Worm (Caenorhabditis elegans) whole organism, L2 larva: ENCODE data around the gene pcp-3.

Experiments
- C34F6.9 ChIP-seq: fragments of 150-350 bp; optimal IDR thresholded peaks from 2 replicates; lab custom pipeline; 2014; ENCODE audit warnings: missing biosample characterization, missing genetic modification characterization
- F13H6.1 ChIP-seq: sonication (generic microtip); optimal IDR thresholded peaks from 2 replicates; lab custom pipeline; 2016; ENCODE audit warnings: missing genetic modification characterization, missing compliant biosample characterization
- R02D3.7 ChIP-seq: fragments of 150-350 bp; optimal IDR thresholded peaks from 2 replicates; lab custom pipeline; 2014; ENCODE audit warnings: missing biosample characterization, missing genetic modification characterization
- Y55F3AM.14 ChIP-seq: fragments of 200-800 bp; sonication (Bioruptor generic); optimal IDR thresholded peaks from 2 replicates; lab custom pipeline; 2018; ENCODE audit warnings: mild to moderate bottlenecking, missing genetic modification characterization, missing compliant biosample characterization
- ZK546.5 ChIP-seq: sonication (generic microtip); optimal IDR thresholded peaks from 2 replicates; lab custom pipeline; 2017; ENCODE audit warnings: missing biosample characterization, missing genetic modification characterization
- alr-1 ChIP-seq: fragments of 150-350 bp; optimal IDR thresholded peaks from 2 replicates; lab custom pipeline; 2014; ENCODE audit warnings: missing biosample characterization, missing genetic modification characterization
- aly-2 ChIP-seq: fragments of 150-350 bp; optimal IDR thresholded peaks from 2 replicates; lab custom pipeline; 2014; ENCODE audit warnings: missing biosample characterization, missing genetic modification characterization
- ama-1 ChIP-seq: fragments of 150-350 bp; optimal IDR thresholded peaks from 2 replicates; lab custom pipeline; 2018; ENCODE audit warnings: inconsistent platforms
- blmp-1 ChIP-seq: sonication (generic microtip); optimal IDR thresholded peaks from 2 replicates; lab custom pipeline; 2017; ENCODE audit warnings: missing genetic modification characterization, mild to moderate bottlenecking, missing compliant biosample characterization, antibody characterized with exemption, moderate library complexity; ENCODE audit not compliant: insufficient read depth
- ceh-16 ChIP-seq: fragments of 150-350 bp; optimal IDR thresholded peaks from 2 replicates; lab custom pipeline; 2014; ENCODE audit warnings: missing biosample characterization, missing genetic modification characterization
- ceh-82 ChIP-seq: fragments of 150-350 bp; optimal IDR thresholded peaks from 2 replicates; lab custom pipeline; 2014; ENCODE audit warnings: missing biosample characterization, missing genetic modification characterization
- crh-2 ChIP-seq: sonication (generic microtip); optimal IDR thresholded peaks from 2 replicates; lab custom pipeline; 2017; ENCODE audit warnings: missing biosample characterization, missing genetic modification characterization
- dmd-4 ChIP-seq: sonication (generic microtip); optimal IDR thresholded peaks from 2 replicates; lab custom pipeline; 2017; ENCODE audit warnings: missing biosample characterization, missing genetic modification characterization
- egl-27 ChIP-seq: sonication (generic microtip); optimal IDR thresholded peaks from 3 replicates; lab custom pipeline; 2017; ENCODE audit warnings: missing biosample characterization, missing genetic modification reagents, missing genetic modification characterization
- elt-1 ChIP-seq: fragments of 150-350 bp; optimal IDR thresholded peaks from 2 replicates; lab custom pipeline; 2014; ENCODE audit warnings: missing biosample characterization, missing genetic modification characterization
- elt-3 ChIP-seq: sonication (generic microtip); optimal IDR thresholded peaks from 2 replicates; lab custom pipeline; 2017; ENCODE audit warnings: missing biosample characterization, missing genetic modification characterization
- fos-1 ChIP-seq: fragments of 150-350 bp; optimal IDR thresholded peaks from 2 replicates; lab custom pipeline; 2014; ENCODE audit warnings: missing biosample characterization, missing genetic modification characterization
- gmeb-1 ChIP-seq: fragments of 150-350 bp; optimal IDR thresholded peaks from 2 replicates; lab custom pipeline; 2014; ENCODE audit warnings: missing biosample characterization, missing genetic modification characterization
- lin-11 ChIP-seq: fragments of 150-350 bp; sonication (generic microtip); optimal IDR thresholded peaks from 2 replicates; lab custom pipeline; 2014; ENCODE audit warnings: missing biosample characterization, missing genetic modification characterization, inconsistent platforms, mixed read lengths
- lin-13 ChIP-seq: fragments of 150-350 bp; optimal IDR thresholded peaks from 2 replicates; lab custom pipeline; 2014; ENCODE audit warnings: missing biosample characterization, missing genetic modification reagents, missing genetic modification characterization
- lin-39 ChIP-seq: fragments of 150-350 bp; optimal IDR thresholded peaks from 2 replicates; lab custom pipeline; 2014; ENCODE audit warnings: missing biosample characterization, missing genetic modification reagents, missing genetic modification characterization
- lsy-2 ChIP-seq, 2 experiments: fragments of 150-350 bp in 1 of 2; sonication (generic microtip) in 1 of 2; optimal IDR thresholded peaks; 2 replicates each; lab custom pipeline; 2014 to 2017; ENCODE audit warnings: missing biosample characterization in 2 of 2, missing genetic modification characterization in 2 of 2
- mab-5 ChIP-seq: fragments of 150-350 bp; optimal IDR thresholded peaks from 2 replicates; lab custom pipeline; 2014; ENCODE audit warnings: missing biosample characterization, missing genetic modification characterization
- mbf-1 ChIP-seq: sonication (generic microtip); optimal IDR thresholded peaks from 2 replicates; lab custom pipeline; 2017; ENCODE audit warnings: missing biosample characterization, missing genetic modification characterization
- mdl-1 ChIP-seq, 2 experiments: fragments of 150-350 bp in 1 of 2; sonication (generic microtip) in 1 of 2; optimal IDR thresholded peaks; 2 replicates each; lab custom pipeline; 2017; ENCODE audit warnings: missing biosample characterization in 2 of 2, missing genetic modification characterization in 2 of 2
- nhr-10 ChIP-seq: sonication (generic microtip); optimal IDR thresholded peaks from 2 replicates; lab custom pipeline; 2017; ENCODE audit warnings: missing biosample characterization, missing genetic modification characterization
- nhr-11 ChIP-seq: fragments of 150-350 bp; optimal IDR thresholded peaks from 2 replicates; lab custom pipeline; 2014; ENCODE audit warnings: missing biosample characterization, missing genetic modification characterization
- nhr-12 ChIP-seq: fragments of 150-350 bp; optimal IDR thresholded peaks from 2 replicates; lab custom pipeline; 2014; ENCODE audit warnings: missing biosample characterization, missing genetic modification characterization
- nhr-129 ChIP-seq: fragments of 150-350 bp; optimal IDR thresholded peaks from 2 replicates; lab custom pipeline; 2014; ENCODE audit warnings: missing biosample characterization, missing genetic modification characterization
- nhr-21 ChIP-seq: fragments of 150-350 bp; optimal IDR thresholded peaks from 2 replicates; lab custom pipeline; 2014; ENCODE audit warnings: missing biosample characterization, missing genetic modification characterization
- nhr-23 ChIP-seq: fragments of 150-350 bp; optimal IDR thresholded peaks from 2 replicates; lab custom pipeline; 2014; ENCODE audit warnings: missing biosample characterization, missing genetic modification reagents, missing genetic modification characterization
- nhr-237 ChIP-seq: fragments of 150-350 bp; optimal IDR thresholded peaks from 2 replicates; lab custom pipeline; 2014; ENCODE audit warnings: missing biosample characterization, missing genetic modification characterization
- nhr-25 ChIP-seq: fragments of 150-350 bp; sonication (generic microtip); optimal IDR thresholded peaks from 3 replicates; lab custom pipeline; 2014; ENCODE audit warnings: missing biosample characterization, missing genetic modification characterization
- nhr-6 ChIP-seq: fragments of 150-350 bp; optimal IDR thresholded peaks from 2 replicates; lab custom pipeline; 2014; ENCODE audit warnings: missing biosample characterization, missing genetic modification characterization
- nhr-77 ChIP-seq: fragments of 150-350 bp; optimal IDR thresholded peaks from 2 replicates; lab custom pipeline; 2014; ENCODE audit warnings: missing biosample characterization, missing genetic modification characterization
- peb-1 ChIP-seq: fragments of 150-350 bp; optimal IDR thresholded peaks from 2 replicates; lab custom pipeline; 2014; ENCODE audit warnings: missing biosample characterization, missing genetic modification characterization
- sem-4 ChIP-seq: fragments of 150-350 bp; optimal IDR thresholded peaks from 2 replicates; lab custom pipeline; 2014; ENCODE audit warnings: missing biosample characterization, missing genetic modification reagents, missing genetic modification characterization
- skn-1 ChIP-seq: sonication (generic microtip); optimal IDR thresholded peaks from 2 replicates; lab custom pipeline; 2017; ENCODE audit warnings: missing biosample characterization, missing genetic modification characterization
- sma-3 ChIP-seq: sonication (generic microtip); optimal IDR thresholded peaks from 2 replicates; lab custom pipeline; 2016; ENCODE audit warnings: missing genetic modification reagents, missing genetic modification characterization, missing compliant biosample characterization
- sma-9 ChIP-seq, 2 experiments: fragments of 150-350 bp in 1 of 2; sonication (generic microtip) in 1 of 2; optimal IDR thresholded peaks; 2 replicates each; lab custom pipeline; 2014 to 2016; ENCODE audit warnings: missing genetic modification characterization in 2 of 2, mild to moderate bottlenecking in 1 of 2, missing biosample characterization in 1 of 2, missing compliant biosample characterization in 1 of 2, missing genetic modification reagents in 1 of 2, moderate library complexity in 1 of 2
- snpc-4 ChIP-seq: fragments of 150-350 bp; optimal IDR thresholded peaks from 2 replicates; lab custom pipeline; 2014; ENCODE audit warnings: missing biosample characterization, missing genetic modification characterization
- unc-39 ChIP-seq: fragments of 150-350 bp; optimal IDR thresholded peaks from 2 replicates; lab custom pipeline; 2014; ENCODE audit warnings: missing biosample characterization, missing genetic modification characterization
- unc-55 ChIP-seq: fragments of 150-350 bp; sonication (generic microtip); optimal IDR thresholded peaks from 3 replicates; lab custom pipeline; 2014; ENCODE audit warnings: missing biosample characterization, missing genetic modification reagents, missing genetic modification characterization
- unc-62 ChIP-seq: fragments of 150-350 bp; optimal IDR thresholded peaks from 2 replicates; lab custom pipeline; 2014; ENCODE audit warnings: missing biosample characterization, missing genetic modification reagents, missing genetic modification characterization
- zag-1 ChIP-seq: fragments of 150-350 bp; optimal IDR thresholded peaks from 2 replicates; lab custom pipeline; 2014; ENCODE audit warnings: missing biosample characterization, missing genetic modification characterization
- ztf-1 ChIP-seq: fragments of 200-800 bp; sonication (Bioruptor generic); conservative IDR thresholded peaks from 2 replicates; pipeline ENCODE4 v1.3.6; 2022; ENCODE audit warnings: missing genetic modification characterization, missing compliant biosample characterization
- ztf-11 ChIP-seq: sonication (generic microtip); optimal IDR thresholded peaks from 2 replicates; lab custom pipeline; 2017; ENCODE audit warnings: missing biosample characterization, missing genetic modification characterization
- ztf-4 ChIP-seq: fragments of 150-350 bp; optimal IDR thresholded peaks from 2 replicates; lab custom pipeline; 2014; ENCODE audit warnings: missing biosample characterization, missing genetic modification characterization

The pcp-3 gene

DNA sequence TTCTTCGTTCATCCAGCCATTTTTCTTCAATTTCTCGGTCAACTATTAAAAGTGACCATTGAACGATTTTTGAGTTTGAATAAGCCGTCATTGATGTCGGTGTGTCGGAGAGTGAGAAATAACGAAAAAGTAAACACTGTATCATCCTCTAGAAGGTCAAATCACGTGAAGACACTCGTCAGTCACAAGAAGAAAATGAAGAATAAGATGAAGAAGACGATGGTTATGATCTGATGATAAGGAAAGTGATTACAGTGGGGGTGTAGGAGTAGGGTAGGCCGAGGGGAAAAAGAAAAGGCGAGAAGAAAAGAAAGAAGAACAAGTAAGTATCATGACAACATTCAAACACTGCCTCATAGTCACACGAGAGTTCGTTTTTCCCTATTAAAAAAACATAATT is 39.3 kb upstream of the pcp-3 start (continued):
- TF ChIP-seq ama-1 (lab: Kevin White, UChicago) (peak; percentile 50), nhr-25 (tag; lab: Kevin White, UChicago) (peak; percentile 82)

DNA sequence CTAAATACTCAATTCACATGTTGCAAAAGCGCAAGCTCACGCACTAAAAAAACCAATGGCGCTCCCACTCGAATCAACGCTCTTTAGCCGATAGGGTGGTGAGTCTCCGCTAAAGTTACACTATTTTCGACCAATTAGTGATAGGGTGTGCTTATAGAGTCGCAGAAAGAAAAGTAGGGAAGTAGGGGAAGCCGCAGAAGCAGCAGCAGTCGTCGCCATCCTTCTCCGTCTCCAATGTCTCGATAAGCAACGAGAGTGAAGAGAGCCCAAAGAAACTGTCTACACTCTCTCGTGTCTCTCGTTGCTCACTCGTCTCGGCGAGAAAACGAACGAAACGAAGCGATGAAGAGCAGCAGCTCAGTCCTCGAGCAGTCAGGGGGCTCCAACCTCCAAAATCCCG is 37.9 kb upstream of the pcp-3 start:
- peak; percentile 15 for TF ChIP-seq Y55F3AM.14 (GFP tag; lab: Kevin White, UChicago)
- TF ChIP-seq nhr-25 (tag; lab: Kevin White, UChicago): no peak
- TF ChIP-seq ama-1 (lab: Kevin White, UChicago): no peak
- no peak for TF ChIP-seq elt-1 (tag; lab: Kevin White, UChicago)
- no peak for TF ChIP-seq ztf-11
- peak; percentile 92 for TF ChIP-seq sma-9 (GFP tag; optimal IDR thresholded peaks at IDR 0.05; lab: Kevin White, UChicago)
- no peak for TF ChIP-seq sma-9 (tag; optimal IDR thresholded peaks at IDR 0.05; lab: Kevin White, UChicago)
- TF ChIP-seq gmeb-1: no peak
- TF ChIP-seq F13H6.1 (tag; lab: Kevin White, UChicago): peak; percentile 90
- no peak for TF ChIP-seq unc-39 (tag; lab: Kevin White, UChicago)
- no peak for TF ChIP-seq peb-1 (tag; lab: Kevin White, UChicago)
- no peak for TF ChIP-seq ceh-16 (tag; lab: Kevin White, UChicago)
- TF ChIP-seq lin-11 (tag; lab: Kevin White, UChicago): peak; percentile 32
- TF ChIP-seq skn-1 (tag; lab: Kevin White, UChicago): no peak
- TF ChIP-seq mab-5 (tag; lab: Kevin White, UChicago): peak; percentile 19
- TF ChIP-seq ceh-82 (tag; lab: Kevin White, UChicago): peak; percentile 77
- TF ChIP-seq nhr-23 (tag; lab: Kevin White, UChicago): no peak
- no peak for TF ChIP-seq nhr-237 (tag; lab: Kevin White, UChicago)
- no peak for TF ChIP-seq ztf-1 (GFP tag; lab: Robert Waterston, UW)
- no peak for TF ChIP-seq ZK546.5 (tag; lab: Kevin White, UChicago)
- no peak for TF ChIP-seq aly-2
- TF ChIP-seq R02D3.7: no peak
- TF ChIP-seq snpc-4 (tag; lab: Kevin White, UChicago): peak; percentile 56
- TF ChIP-seq elt-3 (tag; lab: Kevin White, UChicago): no peak
- TF ChIP-seq sem-4 (tag; lab: Kevin White, UChicago): peak; percentile 21
- TF ChIP-seq lin-13: peak; percentile 10
- TF ChIP-seq unc-55 (GFP tag; lab: Kevin White, UChicago): peak; percentile 82
- TF ChIP-seq lin-39 (tag; lab: Kevin White, UChicago): no peak
- TF ChIP-seq nhr-6: peak; percentile 19
- peak; percentile 52 for TF ChIP-seq crh-2 (tag; lab: Kevin White, UChicago)
- peak; percentile 82 for TF ChIP-seq zag-1 (tag; lab: Kevin White, UChicago)
- peak; percentile 57 for TF ChIP-seq egl-27 (tag; lab: Kevin White, UChicago)
- TF ChIP-seq mdl-1 (tag; optimal IDR thresholded peaks at IDR 0.05; lab: Kevin White, UChicago): peak; percentile 48 to 54
- peak; percentile 27 for TF ChIP-seq blmp-1 (tag; lab: Kevin White, UChicago)
- no peak for TF ChIP-seq ztf-4 (tag; lab: Kevin White, UChicago)
- no peak for TF ChIP-seq nhr-12
- no peak for TF ChIP-seq unc-62 (GFP tag; lab: Kevin White, UChicago)
- peak; percentile 90 for TF ChIP-seq nhr-129
- peak in 1 of 2 experiments; percentile 43 for TF ChIP-seq lsy-2 (tag; optimal IDR thresholded peaks at IDR 0.05; lab: Kevin White, UChicago)
- TF ChIP-seq mbf-1 (tag; lab: Kevin White, UChicago): no peak
- TF ChIP-seq sma-3 (GFP tag; lab: Kevin White, UChicago): no peak
- TF ChIP-seq nhr-10 (tag; lab: Kevin White, UChicago): no peak
- TF ChIP-seq nhr-21 (tag; lab: Kevin White, UChicago): no peak
- peak; percentile 72 for TF ChIP-seq fos-1
- TF ChIP-seq nhr-77: no peak
- no peak for TF ChIP-seq dmd-4
- TF ChIP-seq alr-1 (tag; lab: Kevin White, UChicago): no peak
- no peak for TF ChIP-seq nhr-11 (tag; lab: Kevin White, UChicago)
- peak; percentile 73 for TF ChIP-seq C34F6.9
